Worm (Caenorhabditis elegans) whole organism, mixed stage, embryonic: Measurements from ENCODE around the gene srlf-18.

ENCODE experiments used
- blmp-1 ChIP-seq: fragments of 150-350 bp; optimal IDR thresholded peaks from 2 replicates; lab custom pipeline; 2014; ENCODE audit warnings: missing biosample characterization, missing genetic modification characterization
- elt-3 ChIP-seq: fragments of 150-350 bp; optimal IDR thresholded peaks from 2 replicates; lab custom pipeline; 2014; ENCODE audit warnings: missing biosample characterization, missing genetic modification characterization
- nhr-76 ChIP-seq: sonication (generic microtip); optimal IDR thresholded peaks from 2 replicates; lab custom pipeline; 2017; ENCODE audit warnings: missing biosample characterization, missing genetic modification characterization

DNA sequence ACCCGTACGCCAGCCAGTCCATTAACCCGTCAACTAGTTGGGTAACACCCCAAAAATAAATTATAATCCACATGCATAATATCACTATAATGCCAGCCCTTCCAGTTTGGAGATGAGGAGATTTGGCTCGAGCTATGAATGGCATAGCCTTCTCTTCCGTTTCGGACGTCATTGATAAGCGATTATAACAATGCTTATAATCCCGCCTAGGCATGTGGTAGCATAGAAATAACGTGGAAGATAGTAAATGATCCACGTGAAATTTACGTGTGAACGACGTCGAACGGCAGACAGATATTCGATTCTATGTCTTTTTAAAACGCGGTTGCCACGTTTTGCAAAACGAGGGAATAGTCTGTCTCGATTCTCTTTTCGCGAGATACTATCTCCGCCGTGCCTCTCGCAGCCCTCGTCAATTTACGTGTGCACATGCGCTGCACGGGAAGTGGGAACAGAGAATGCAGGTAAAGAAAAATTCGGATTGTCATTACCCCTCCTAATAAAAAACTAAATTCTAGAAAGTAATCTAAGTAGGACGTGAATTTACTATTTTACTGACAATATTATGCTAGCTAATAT lies 47.6 kb upstream of the srlf-18 start:
- TF ChIP-seq nhr-76 (tag; lab: Kevin White, UChicago) (no peak), blmp-1 (tag; lab: Kevin White, UChicago) (no peak), elt-3 (tag; lab: Kevin White, UChicago) (no peak)
